Fruit fly (Drosophila melanogaster) whole organism, wandering third instar larva: ENCODE measurements around the gene Or19a.

Experiments
- Abd-B ChIP-seq: fragments of >200 bp; optimal IDR thresholded peaks from 2 replicates; lab custom pipeline; 2017; ENCODE audit warnings: missing biosample characterization, missing genetic modification characterization
- CG32264 ChIP-seq: fragments of 200-800 bp; sonication (Bioruptor generic); optimal IDR thresholded peaks from 2 replicates; lab custom pipeline; 2016; ENCODE audit warnings: missing biosample characterization, missing genetic modification characterization
- CG9705 ChIP-seq: fragments of 200-800 bp; sonication (Bioruptor generic); optimal IDR thresholded peaks from 2 replicates; lab custom pipeline; 2018; ENCODE audit warnings: missing biosample characterization, mild to moderate bottlenecking, missing genetic modification characterization
- CrebA ChIP-seq: fragments of 200-800 bp; sonication (Bioruptor generic); optimal IDR thresholded peaks from 2 replicates; lab custom pipeline; 2016; ENCODE audit warnings: missing biosample characterization, mild to moderate bottlenecking, missing genetic modification characterization, borderline replicate concordance
- Dfd ChIP-seq: fragments of >200 bp; optimal IDR thresholded peaks from 2 replicates; lab custom pipeline; 2017; ENCODE audit warnings: missing biosample characterization, missing genetic modification characterization
- Dif ChIP-seq: fragments of 200-275, 200-300 bp; sonication (Bioruptor generic); optimal IDR thresholded peaks from 2 replicates; lab custom pipeline; 2018; ENCODE audit warnings: missing biosample characterization, missing genetic modification characterization; ENCODE audit not compliant: partially characterized antibody
- GATAd ChIP-seq: sonication (Bioruptor generic); optimal IDR thresholded peaks from 2 replicates; lab custom pipeline; 2016; ENCODE audit warnings: missing biosample characterization, missing genetic modification characterization
- HLH106 ChIP-seq: fragments of 200-800 bp; optimal IDR thresholded peaks from 3 replicates; lab custom pipeline; 2019; ENCODE audit warnings: missing biosample characterization, mild to moderate bottlenecking, missing genetic modification characterization, moderate library complexity
- Hnf4 ChIP-seq: fragments of 200-800 bp; sonication (Bioruptor generic); optimal IDR thresholded peaks from 2 replicates; lab custom pipeline; 2016; ENCODE audit warnings: missing biosample characterization, mild to moderate bottlenecking, missing genetic modification characterization
- Hr78 ChIP-seq: fragments of >200 bp; optimal IDR thresholded peaks from 2 replicates; lab custom pipeline; 2017; ENCODE audit warnings: missing biosample characterization, missing genetic modification characterization
- Hr83 ChIP-seq: fragments of 200-300 bp; sonication (Bioruptor generic); optimal IDR thresholded peaks from 2 replicates; lab custom pipeline; 2016; ENCODE audit warnings: missing biosample characterization, mild to moderate bottlenecking, missing genetic modification characterization, moderate library complexity; ENCODE audit not compliant: poor library complexity, severe bottlenecking
- Jra ChIP-seq: sonication (Bioruptor generic); optimal IDR thresholded peaks from 2 replicates; lab custom pipeline; 2016; ENCODE audit warnings: missing biosample characterization, missing genetic modification characterization
- Mio ChIP-seq: sonication (Bioruptor generic); optimal IDR thresholded peaks from 2 replicates; lab custom pipeline; 2016; ENCODE audit warnings: missing biosample characterization, missing genetic modification characterization
- Myc ChIP-seq: fragments of >200 bp; optimal IDR thresholded peaks from 2 replicates; lab custom pipeline; 2017
- N ChIP-seq: fragments of >200 bp; optimal IDR thresholded peaks from 2 replicates; lab custom pipeline; 2018; ENCODE audit warnings: missing biosample characterization, missing external identifiers, missing genetic modification characterization
- OdsH ChIP-seq: fragments of 200-800 bp; sonication (Bioruptor generic); optimal IDR thresholded peaks from 2 replicates; lab custom pipeline; 2016; ENCODE audit warnings: missing biosample characterization, mild to moderate bottlenecking, missing genetic modification characterization
- Rel ChIP-seq, 2 experiments: fragments of 200-800 bp; sonication (Bioruptor generic) in 1 of 2; optimal IDR thresholded peaks; 2 replicates in 1 of 2; 3 replicates in 1 of 2; lab custom pipeline; 2016 to 2019; ENCODE audit warnings: mild to moderate bottlenecking in 2 of 2, missing biosample characterization in 2 of 2, missing genetic modification characterization in 2 of 2, moderate library complexity in 1 of 2
- Sp1 ChIP-seq: fragments of 200-800 bp; sonication (Bioruptor generic); optimal IDR thresholded peaks from 3 replicates; lab custom pipeline; 2019; ENCODE audit warnings: missing biosample characterization, mild to moderate bottlenecking, missing genetic modification characterization, moderate library complexity
- Vsx2 ChIP-seq: fragments of 200-300, 225-300 bp; sonication (Bioruptor generic); optimal IDR thresholded peaks from 2 replicates; lab custom pipeline; 2018; ENCODE audit warnings: missing biosample characterization, missing genetic modification characterization; ENCODE audit not compliant: partially characterized antibody
- br ChIP-seq: fragments of 200-800 bp; sonication (Bioruptor generic); optimal IDR thresholded peaks from 2 replicates; lab custom pipeline; 2016; ENCODE audit warnings: missing biosample characterization, missing genetic modification characterization
- brk ChIP-seq: fragments of 200-800 bp; sonication (Bioruptor generic); optimal IDR thresholded peaks from 2 replicates; lab custom pipeline; 2016; ENCODE audit warnings: missing biosample characterization, mild to moderate bottlenecking, missing genetic modification characterization
- dl ChIP-seq, 2 experiments: fragments of 175-275, 200-275 bp in 1 of 2; fragments of 200-275 bp in 1 of 2; sonication (Bioruptor generic); optimal IDR thresholded peaks; lab custom pipeline; 2018; ENCODE audit warnings: mild to moderate bottlenecking in 2 of 2, missing biosample characterization in 2 of 2, missing genetic modification characterization in 2 of 2, moderate library complexity in 2 of 2; ENCODE audit not compliant: partially characterized antibody in 2 of 2, insufficient read depth in 1 of 2
- dmrt93B ChIP-seq: fragments of 200-800 bp; sonication (Bioruptor generic); optimal IDR thresholded peaks from 2 replicates; lab custom pipeline; 2018; ENCODE audit warnings: missing biosample characterization, mild to moderate bottlenecking, missing genetic modification characterization
- dsf ChIP-seq: sonication (Bioruptor generic); optimal IDR thresholded peaks from 2 replicates; lab custom pipeline; 2016; ENCODE audit warnings: missing biosample characterization, missing genetic modification characterization, borderline replicate concordance
- ey ChIP-seq: fragments of 200-800 bp; sonication (Bioruptor generic); optimal IDR thresholded peaks from 2 replicates; lab custom pipeline; 2016; ENCODE audit warnings: missing biosample characterization, missing genetic modification characterization
- foxo ChIP-seq, 2 experiments: fragments of 200-800 bp; sonication (Bioruptor generic); optimal IDR thresholded peaks; 2 replicates in 1 of 2; 3 replicates in 1 of 2; lab custom pipeline; 2016 to 2017; ENCODE audit warnings: missing biosample characterization in 2 of 2, missing genetic modification characterization in 2 of 2
- fru ChIP-seq: fragments of 200-800 bp; sonication (Bioruptor generic); optimal IDR thresholded peaks from 3 replicates; lab custom pipeline; 2016; ENCODE audit warnings: missing biosample characterization, mild to moderate bottlenecking, missing genetic modification characterization
- h ChIP-seq: fragments of 200-800 bp; sonication (Bioruptor generic); optimal IDR thresholded peaks from 3 replicates; lab custom pipeline; 2016; ENCODE audit warnings: missing biosample characterization, mild to moderate bottlenecking, missing genetic modification characterization
- jim ChIP-seq: fragments of 175-275, 200-325 bp; sonication (Bioruptor generic); optimal IDR thresholded peaks from 2 replicates; lab custom pipeline; 2016; ENCODE audit warnings: missing biosample characterization, mild to moderate bottlenecking, missing genetic modification characterization
- lola ChIP-seq: fragments of >200 bp; optimal IDR thresholded peaks from 2 replicates; lab custom pipeline; 2017; ENCODE audit warnings: missing biosample characterization, missing genetic modification characterization
- pan ChIP-seq: fragments of >200 bp; optimal IDR thresholded peaks from 2 replicates; lab custom pipeline; 2017
- psq ChIP-seq: fragments of 200-800 bp; sonication (Bioruptor generic); optimal IDR thresholded peaks from 3 replicates; lab custom pipeline; 2017; ENCODE audit warnings: missing biosample characterization, mild to moderate bottlenecking, missing genetic modification characterization, moderate library complexity
- rgr ChIP-seq: fragments of 200-800 bp; sonication (Bioruptor generic); optimal IDR thresholded peaks from 3 replicates; lab custom pipeline; 2016; ENCODE audit warnings: missing biosample characterization, mild to moderate bottlenecking, missing genetic modification characterization
- sage ChIP-seq: fragments of 200-800 bp; sonication (Bioruptor generic); optimal IDR thresholded peaks from 2 replicates; lab custom pipeline; 2016; ENCODE audit warnings: missing biosample characterization, mild to moderate bottlenecking, missing genetic modification characterization
- sv ChIP-seq: fragments of 200-800 bp; sonication (Bioruptor generic); optimal IDR thresholded peaks from 3 replicates; lab custom pipeline; 2016; ENCODE audit warnings: missing biosample characterization, missing genetic modification characterization
- tai ChIP-seq: sonication (Bioruptor generic); optimal IDR thresholded peaks from 2 replicates; lab custom pipeline; 2016; ENCODE audit warnings: missing biosample characterization, missing genetic modification characterization
- usp ChIP-seq: fragments of >200 bp; optimal IDR thresholded peaks from 2 replicates; lab custom pipeline; 2017; ENCODE audit warnings: missing biosample characterization, missing genetic modification characterization
- woc ChIP-seq: sonication (Bioruptor generic); optimal IDR thresholded peaks from 2 replicates; lab custom pipeline; 2016; ENCODE audit warnings: missing biosample characterization, mild to moderate bottlenecking, missing genetic modification characterization

The Or19a gene

dm6 chrX:20169898-20170297, 26.9 kb upstream of the Or19a start, which contains the start of the genes CG9581 and CG9578:
Gene CG9581 (minus strand): TSS chrX:20169981.
Gene CG9578 (plus strand): TSS chrX:20170222.
- TF ChIP-seq sage (GFP tag; lab: Kevin White, UChicago) (no peak), woc (GFP tag; lab: Kevin White, UChicago) (peak; percentile 16), Abd-B (no peak), Hnf4 (GFP tag; lab: Kevin White, UChicago) (peak; percentile 45), Mio (no peak), ey (GFP tag; lab: Kevin White, UChicago) (no peak), jim (GFP tag; lab: Kevin White, UChicago) (no peak), Rel (GFP tag; optimal IDR thresholded peaks at IDR 0.05; lab: Kevin White, UChicago) (no peak), Rel (tag; optimal IDR thresholded peaks at IDR 0.05; lab: Kevin White, UChicago) (peak; percentile 13), foxo (GFP tag; optimal IDR thresholded peaks at IDR 0.05; lab: Kevin White, UChicago) (no peak), CG32264 (no peak), usp (GFP tag; lab: Kevin White, UChicago) (no peak), fru (GFP tag; lab: Kevin White, UChicago) (no peak), N (GFP tag; lab: Kevin White, UChicago) (no peak), Sp1 (GFP tag; lab: Kevin White, UChicago) (no peak), psq (no peak), OdsH (GFP tag; lab: Kevin White, UChicago) (no peak), Dif (no peak), Dfd (GFP tag; lab: Kevin White, UChicago) (no peak), sv (no peak), rgr (GFP tag; lab: Kevin White, UChicago) (no peak), Jra (peak; percentile 4), dsf (GFP tag; lab: Kevin White, UChicago) (no peak), Hr78 (GFP tag; lab: Kevin White, UChicago) (no peak), Hr83 (no peak), HLH106 (peak; percentile 55), h (GFP tag; lab: Kevin White, UChicago) (peak; percentile 21), CrebA (no peak), tai (GFP tag; lab: Kevin White, UChicago) (no peak), Vsx2 (GFP tag; lab: Kevin White, UChicago) (no peak), CG9705 (GFP tag; lab: Kevin White, UChicago) (peak; percentile 26), dmrt93B (no peak), GATAd (no peak), Myc (lab: Kevin White, UChicago) (no peak), lola (GFP tag; lab: Kevin White, UChicago) (no peak), br (GFP tag; lab: Kevin White, UChicago) (no peak), brk (GFP tag; lab: Kevin White, UChicago) (no peak), pan (lab: Kevin White, UChicago) (no peak), dl (GFP tag; optimal IDR thresholded peaks at IDR 0.05; lab: Kevin White, UChicago; ENCODE audit: insufficient read depth in 1 of 2, partially characterized antibody in 2 of 2) (no peak)

- no peak for TF ChIP-seq Rel (GFP tag; optimal IDR thresholded peaks at IDR 0.05; lab: Kevin White, UChicago)
- TF ChIP-seq Rel (tag; optimal IDR thresholded peaks at IDR 0.05; lab: Kevin White, UChicago): peak; percentile 18
- TF ChIP-seq Myc (lab: Kevin White, UChicago): no peak
- peak; percentile 87 for TF ChIP-seq Hnf4 (GFP tag; lab: Kevin White, UChicago)
- TF ChIP-seq Sp1 (GFP tag; lab: Kevin White, UChicago): peak; percentile 23
- TF ChIP-seq GATAd: peak; percentile 83
Measured at dm6 chrX:20166484-20167038, 23.6 kb upstream of the Or19a start, which contains the start of gene CG9577. Gene CG9577 (plus strand): TSS chrX:20166673.
